Fruit fly (Drosophila melanogaster) whole organism, prepupa: ENCODE results near the gene Bdp1.

ENCODE experiments used
- Blimp-1 ChIP-seq: fragments of 200-800 bp; sonication (Bioruptor generic); optimal IDR thresholded peaks from 3 replicates; lab custom pipeline; 2017; ENCODE audit warnings: missing biosample characterization, missing genetic modification characterization, mild to moderate bottlenecking, moderate library complexity, missing genetic modification reagents
- CG10631 ChIP-seq: fragments of 200-800 bp; sonication (Bioruptor generic); optimal IDR thresholded peaks from 2 replicates; lab custom pipeline; 2016; ENCODE audit warnings: missing biosample characterization, missing genetic modification characterization
- CG10669 ChIP-seq: fragments of 200-800 bp; sonication (Bioruptor generic); optimal IDR thresholded peaks from 3 replicates; lab custom pipeline; 2018; ENCODE audit warnings: missing biosample characterization, mild to moderate bottlenecking, missing genetic modification characterization, moderate library complexity
- CG11762 ChIP-seq: fragments of 200-800 bp; sonication (Bioruptor generic); optimal IDR thresholded peaks from 3 replicates; lab custom pipeline; 2016; ENCODE audit warnings: missing biosample characterization, missing genetic modification characterization; ENCODE audit not compliant: insufficient read depth
- CG11902 ChIP-seq: fragments of 200-800 bp; sonication (Bioruptor generic); optimal IDR thresholded peaks from 3 replicates; lab custom pipeline; 2016; ENCODE audit warnings: missing biosample characterization, missing genetic modification characterization
- CG15336 ChIP-seq: fragments of 200-800 bp; sonication (Bioruptor generic); IDR thresholded peaks from 2 replicates; pipeline ENCODE4 v1.3.6; 2022; ENCODE audit warnings: missing biosample characterization, missing genetic modification characterization
- CG1621 ChIP-seq: fragments of 200-800 bp; sonication (Bioruptor generic); optimal IDR thresholded peaks from 3 replicates; lab custom pipeline; 2018; ENCODE audit warnings: missing biosample characterization, mild to moderate bottlenecking, missing genetic modification characterization
- CG16779 ChIP-seq: fragments of 200-800 bp; sonication (Bioruptor generic); optimal IDR thresholded peaks from 3 replicates; lab custom pipeline; 2017; ENCODE audit warnings: missing biosample characterization, mild to moderate bottlenecking, missing genetic modification characterization
- CG3032 ChIP-seq: fragments of 200-800 bp; optimal IDR thresholded peaks from 2 replicates; lab custom pipeline; 2019; ENCODE audit warnings: missing biosample characterization, mild to moderate bottlenecking, missing genetic modification characterization, moderate library complexity
- CG31627 ChIP-seq: fragments of 200-800 bp; sonication (Bioruptor generic); optimal IDR thresholded peaks from 3 replicates; lab custom pipeline; 2016; ENCODE audit warnings: missing biosample characterization, missing genetic modification characterization
- CG32006 ChIP-seq: fragments of 200-800 bp; sonication (Bioruptor generic); optimal IDR thresholded peaks from 3 replicates; lab custom pipeline; 2017; ENCODE audit warnings: missing biosample characterization, mild to moderate bottlenecking, missing genetic modification characterization
- CG34406 ChIP-seq: fragments of 200-800 bp; sonication (Bioruptor generic); optimal IDR thresholded peaks from 3 replicates; lab custom pipeline; 2016; ENCODE audit warnings: missing biosample characterization, missing genetic modification characterization
- CG3919 ChIP-seq: fragments of 200-800 bp; sonication (Bioruptor generic); optimal IDR thresholded peaks from 3 replicates; lab custom pipeline; 2016; ENCODE audit warnings: missing biosample characterization, missing genetic modification characterization
- CG6163 ChIP-seq: fragments of 200-800 bp; sonication (Bioruptor generic); IDR thresholded peaks from 3 replicates; pipeline ENCODE4 v1.3.6; 2022; ENCODE audit warnings: missing biosample characterization, missing genetic modification characterization
- CG6276 ChIP-seq: fragments of 200-800 bp; sonication (Bioruptor generic); optimal IDR thresholded peaks from 2 replicates; lab custom pipeline; 2017; ENCODE audit warnings: missing biosample characterization, mild to moderate bottlenecking, missing genetic modification characterization
- CG6792 ChIP-seq: fragments of 200-800 bp; sonication (Bioruptor generic); optimal IDR thresholded peaks from 3 replicates; lab custom pipeline; 2016; ENCODE audit warnings: missing biosample characterization, missing genetic modification characterization
- CG6808 ChIP-seq: fragments of 200-800 bp; sonication (Bioruptor generic); optimal IDR thresholded peaks from 3 replicates; lab custom pipeline; 2017; ENCODE audit warnings: missing biosample characterization, missing genetic modification characterization, mild to moderate bottlenecking, moderate library complexity, missing genetic modification reagents
- CG6854 ChIP-seq: fragments of 200-800 bp; sonication (Bioruptor generic); optimal IDR thresholded peaks from 2 replicates; lab custom pipeline; 2017; ENCODE audit warnings: missing biosample characterization, mild to moderate bottlenecking, missing genetic modification characterization
- CG7368 ChIP-seq: fragments of 200-800 bp; sonication (Bioruptor generic); optimal IDR thresholded peaks from 3 replicates; lab custom pipeline; 2016; ENCODE audit warnings: missing biosample characterization, missing genetic modification characterization
- CG8119 ChIP-seq: fragments of 200-800 bp; sonication (Bioruptor generic); IDR thresholded peaks from 3 replicates; pipeline ENCODE4 v1.3.6; 2022; ENCODE audit warnings: missing biosample characterization, missing genetic modification characterization
- CG8632 ChIP-seq: fragments of 200-800 bp; sonication (Bioruptor generic); optimal IDR thresholded peaks from 3 replicates; lab custom pipeline; 2016; ENCODE audit warnings: missing biosample characterization, missing genetic modification characterization
- CG9139 ChIP-seq: fragments of 200-800 bp; sonication (Bioruptor generic); optimal IDR thresholded peaks from 3 replicates; lab custom pipeline; 2017; ENCODE audit warnings: missing biosample characterization, mild to moderate bottlenecking, missing genetic modification characterization
- Eip78C ChIP-seq: fragments of 200-800 bp; sonication (Bioruptor generic); peaks from one replicate; lab custom pipeline; 2016; ENCODE audit warnings: missing biosample characterization, missing genetic modification characterization
- Eip93F ChIP-seq: fragments of 200-800 bp; sonication (Bioruptor generic); optimal IDR thresholded peaks from 2 replicates; lab custom pipeline; 2016; ENCODE audit warnings: missing biosample characterization, mild to moderate bottlenecking, missing genetic modification characterization
- Ets21C ChIP-seq: fragments of 200-800 bp; sonication (Bioruptor generic); optimal IDR thresholded peaks from 3 replicates; lab custom pipeline; 2016; ENCODE audit warnings: missing biosample characterization, missing genetic modification characterization
- Ets96B ChIP-seq: fragments of 200-800 bp; optimal IDR thresholded peaks from 2 replicates; lab custom pipeline; 2019; ENCODE audit warnings: missing biosample characterization, mild to moderate bottlenecking, missing genetic modification characterization, moderate library complexity
- Gug ChIP-seq: fragments of 200-800 bp; sonication (Bioruptor generic); IDR thresholded peaks from 2 replicates; pipeline ENCODE4 v1.3.6; 2022; ENCODE audit warnings: missing biosample characterization, missing genetic modification characterization
- Hr38 ChIP-seq: sonication (Bioruptor generic); optimal IDR thresholded peaks from 2 replicates; lab custom pipeline; 2016; ENCODE audit warnings: missing biosample characterization, missing genetic modification characterization
- Hr39 ChIP-seq: fragments of 200-800 bp; sonication (Bioruptor generic); optimal IDR thresholded peaks from 2 replicates; lab custom pipeline; 2016; ENCODE audit warnings: missing biosample characterization, missing genetic modification characterization
- Hr4 ChIP-seq: fragments of 200-800 bp; sonication (Bioruptor generic); optimal IDR thresholded peaks from 3 replicates; lab custom pipeline; 2016; ENCODE audit warnings: missing biosample characterization, missing genetic modification characterization
- Lpt ChIP-seq: fragments of 200-800 bp; sonication (Bioruptor generic); optimal IDR thresholded peaks from 3 replicates; lab custom pipeline; 2016; ENCODE audit warnings: missing biosample characterization, missing genetic modification characterization
- Met ChIP-seq: fragments of 200-800 bp; sonication (Bioruptor generic); optimal IDR thresholded peaks from 3 replicates; lab custom pipeline; 2016; ENCODE audit warnings: missing biosample characterization, missing genetic modification characterization
- OdsH ChIP-seq: fragments of 200-800 bp; sonication (Bioruptor generic); optimal IDR thresholded peaks from 3 replicates; lab custom pipeline; 2016; ENCODE audit warnings: missing biosample characterization, missing genetic modification characterization
- Smox ChIP-seq: fragments of 200-800 bp; sonication (Bioruptor generic); optimal IDR thresholded peaks from 3 replicates; lab custom pipeline; 2016; ENCODE audit warnings: missing biosample characterization, missing genetic modification characterization
- Sox102F ChIP-seq: fragments of 200-800 bp; sonication (Bioruptor generic); optimal IDR thresholded peaks from 2 replicates; lab custom pipeline; 2016; ENCODE audit warnings: missing biosample characterization, mild to moderate bottlenecking, missing genetic modification characterization
- Sox14 ChIP-seq: fragments of 200-800 bp; sonication (Bioruptor generic); optimal IDR thresholded peaks from 3 replicates; lab custom pipeline; 2016; ENCODE audit warnings: missing biosample characterization, missing genetic modification characterization
- Sox15 ChIP-seq: fragments of 200-800 bp; sonication (Bioruptor generic); optimal IDR thresholded peaks from 3 replicates; lab custom pipeline; 2016; ENCODE audit warnings: missing biosample characterization, missing genetic modification characterization
- achi ChIP-seq: fragments of 200-800 bp; sonication (Bioruptor generic); optimal IDR thresholded peaks from 3 replicates; lab custom pipeline; 2016; ENCODE audit warnings: missing biosample characterization, missing genetic modification characterization
- acj6 ChIP-seq: fragments of 200-800 bp; sonication (Bioruptor generic); optimal IDR thresholded peaks from 3 replicates; lab custom pipeline; 2016; ENCODE audit warnings: missing biosample characterization, missing genetic modification characterization
- dac ChIP-seq: fragments of 200-800 bp; sonication (Bioruptor generic); optimal IDR thresholded peaks from 2 replicates; lab custom pipeline; 2017; ENCODE audit warnings: missing biosample characterization, mild to moderate bottlenecking, missing genetic modification characterization
- dsx ChIP-seq: fragments of 200-800 bp; optimal IDR thresholded peaks from 3 replicates; lab custom pipeline; 2019; ENCODE audit warnings: missing biosample characterization, mild to moderate bottlenecking, missing genetic modification characterization, moderate library complexity; ENCODE audit not compliant: poor library complexity, severe bottlenecking
- eg ChIP-seq: fragments of 200-800 bp; sonication (Bioruptor generic); IDR thresholded peaks from 3 replicates; pipeline ENCODE4 v1.3.6; 2022; ENCODE audit warnings: missing biosample characterization, missing genetic modification characterization
- esn ChIP-seq: fragments of 200-800 bp; sonication (Bioruptor generic); optimal IDR thresholded peaks from 2 replicates; lab custom pipeline; 2016; ENCODE audit warnings: missing biosample characterization, mild to moderate bottlenecking, missing genetic modification characterization, moderate library complexity
- fd59A ChIP-seq: fragments of 200-800 bp; sonication (Bioruptor generic); optimal IDR thresholded peaks from 2 replicates; lab custom pipeline; 2017; ENCODE audit warnings: missing biosample characterization, mild to moderate bottlenecking, missing genetic modification characterization, missing genetic modification reagents
- fkh ChIP-seq: fragments of 200-800 bp; sonication (Bioruptor generic); optimal IDR thresholded peaks from 3 replicates; lab custom pipeline; 2017; ENCODE audit warnings: missing biosample characterization, mild to moderate bottlenecking, missing genetic modification characterization, moderate library complexity
- lz ChIP-seq: fragments of 200-800 bp; sonication (Bioruptor generic); optimal IDR thresholded peaks from 3 replicates; lab custom pipeline; 2016; ENCODE audit warnings: missing biosample characterization, missing genetic modification characterization
- salr ChIP-seq, 2 experiments: fragments of 200-800 bp; sonication (Bioruptor generic); optimal IDR thresholded peaks; 3 replicates each; lab custom pipeline; 2016 to 2018; ENCODE audit warnings: missing biosample characterization in 2 of 2, missing genetic modification characterization in 2 of 2, mild to moderate bottlenecking in 1 of 2
- spab ChIP-seq: fragments of 200-800 bp; sonication (Bioruptor generic); optimal IDR thresholded peaks from 2 replicates; lab custom pipeline; 2017; ENCODE audit warnings: missing biosample characterization, mild to moderate bottlenecking, missing genetic modification characterization, missing genetic modification reagents
- ss ChIP-seq, 2 experiments: fragments of 200-800 bp; sonication (Bioruptor generic); optimal IDR thresholded peaks; 2 replicates in 1 of 2; 3 replicates in 1 of 2; lab custom pipeline; 2017 to 2018; ENCODE audit warnings: mild to moderate bottlenecking in 2 of 2, missing biosample characterization in 2 of 2, missing genetic modification characterization in 2 of 2, moderate library complexity in 1 of 2
- svp ChIP-seq: fragments of 200-800 bp; sonication (Bioruptor generic); peaks from one replicate; lab custom pipeline; 2016; ENCODE audit warnings: missing biosample characterization, missing genetic modification characterization
- topi ChIP-seq: fragments of 200-800 bp; sonication (Bioruptor generic); optimal IDR thresholded peaks from 3 replicates; lab custom pipeline; 2016; ENCODE audit warnings: missing biosample characterization, missing genetic modification characterization
- vri ChIP-seq: fragments of 200-800 bp; sonication (Bioruptor generic); optimal IDR thresholded peaks from 3 replicates; lab custom pipeline; 2016; ENCODE audit warnings: missing biosample characterization, mild to moderate bottlenecking, missing genetic modification characterization

The Bdp1 gene

DNA sequence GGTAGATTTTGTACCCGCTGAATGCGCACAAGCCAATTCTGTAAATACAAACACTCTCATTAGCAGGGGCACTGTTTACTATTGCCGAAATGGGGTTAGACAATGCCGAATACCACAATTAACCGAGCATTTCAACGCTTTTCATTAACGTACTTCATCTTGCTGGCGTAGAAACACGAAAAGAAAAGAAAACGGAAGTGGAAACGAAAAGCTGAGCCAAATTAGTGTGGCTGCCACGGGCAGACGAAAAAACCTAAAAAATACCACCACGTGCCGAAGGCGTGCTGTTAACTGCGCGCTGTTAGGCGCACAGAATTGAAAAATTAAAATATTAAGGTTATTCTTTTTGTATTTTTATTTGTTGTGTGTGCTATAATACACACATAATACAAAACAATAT is 21.2 kb upstream of the Bdp1 start, which contains the start of gene RpL24:
RpL24 (minus strand) TSS at position 229 of the 400 bp plus-strand sequence.
- TF ChIP-seq Ets21C (GFP tag; lab: Kevin White, UChicago) (no peak), vri (peak; percentile 92), Hr39 (peak; percentile 73), CG6808 (peak; percentile 78), CG15336 (GFP tag; lab: Robert Waterston, UW) (no peak), Eip78C (peak; percentile 96), lz (GFP tag; lab: Kevin White, UChicago) (peak; percentile 90), CG7368 (GFP tag; lab: Kevin White, UChicago) (peak; percentile 91), achi (peak; percentile 83), CG34406 (GFP tag; lab: Kevin White, UChicago) (peak; percentile 86), salr (GFP tag; optimal IDR thresholded peaks at IDR 0.05; lab: Kevin White, UChicago) (peak; percentile 19 to 91), CG3919 (GFP tag; lab: Kevin White, UChicago) (peak; percentile 95), CG11762 (GFP tag; lab: Kevin White, UChicago) (peak; percentile 76), CG8119 (GFP tag; lab: Robert Waterston, UW) (no peak), Eip93F (peak; percentile 23), Blimp-1 (GFP tag; lab: Kevin White, UChicago) (peak; percentile 75), CG6163 (GFP tag; lab: Robert Waterston, UW) (peak; percentile 94), Sox102F (peak; percentile 91), dsx (GFP tag; lab: Kevin White, UChicago) (no peak), esn (GFP tag; lab: Kevin White, UChicago) (peak; percentile 93), Lpt (GFP tag; lab: Kevin White, UChicago) (peak; percentile 23), Sox14 (GFP tag; lab: Kevin White, UChicago) (peak; percentile 72), CG3032 (tag; lab: Kevin White, UChicago) (peak; percentile 65), CG6854 (GFP tag; lab: Kevin White, UChicago) (peak; percentile 98), Gug (GFP tag; lab: Robert Waterston, UW) (peak; percentile 45; the same call in 1 of the 2 replicates), svp (GFP tag; lab: Kevin White, UChicago) (no peak), eg (GFP tag; lab: Robert Waterston, UW) (peak; percentile 92), Met (peak; percentile 91), ss (GFP tag; optimal IDR thresholded peaks at IDR 0.05; lab: Kevin White, UChicago) (peak; percentile 84 to 92), CG6276 (GFP tag; lab: Kevin White, UChicago) (peak; percentile 58), CG31627 (peak; percentile 79), CG10669 (GFP tag; lab: Kevin White, UChicago) (peak; percentile 78), Hr4 (GFP tag; lab: Kevin White, UChicago) (no peak), CG16779 (tag; lab: Kevin White, UChicago) (peak; percentile 82), acj6 (GFP tag; lab: Kevin White, UChicago) (peak; percentile 85), CG1621 (peak; percentile 73), fkh (GFP tag; lab: Kevin White, UChicago) (no peak), Hr38 (GFP tag; lab: Kevin White, UChicago) (no peak), CG9139 (peak; percentile 87), OdsH (GFP tag; lab: Kevin White, UChicago) (peak; percentile 82), Ets96B (tag; lab: Kevin White, UChicago) (peak; percentile 56), CG6792 (GFP tag; lab: Kevin White, UChicago) (peak; percentile 78), CG8632 (GFP tag; lab: Kevin White, UChicago) (peak; percentile 77), CG10631 (GFP tag; lab: Kevin White, UChicago) (no peak), CG11902 (GFP tag; lab: Kevin White, UChicago) (peak; percentile 36), Smox (GFP tag; lab: Kevin White, UChicago) (peak; percentile 82), CG32006 (peak; percentile 41), topi (peak; percentile 90), fd59A (peak; percentile 61), Sox15 (GFP tag; lab: Kevin White, UChicago) (peak; percentile 1), dac (peak; percentile 75), spab (GFP tag; lab: Kevin White, UChicago) (peak; percentile 70)
